Fruit fly (Drosophila melanogaster) whole organism, embryonic: ENCODE measurements around the gene CG32551.

Experiments used
- CG11085 ChIP-seq: fragments of 200-800 bp; sonication (Bioruptor generic); IDR thresholded peaks from 2 replicates; pipeline ENCODE4 v1.3.6; 2022; ENCODE audit warnings: missing biosample characterization, missing genetic modification characterization
- CG11398 ChIP-seq: fragments of 200-800 bp; sonication (Bioruptor generic); optimal IDR thresholded peaks from 2 replicates; lab custom pipeline; 2016; ENCODE audit warnings: missing biosample characterization, missing genetic modification characterization
- CG15601 ChIP-seq: fragments of 200-800 bp; sonication (Bioruptor generic); optimal IDR thresholded peaks from 3 replicates; lab custom pipeline; 2019; ENCODE audit warnings: missing biosample characterization, mild to moderate bottlenecking, missing genetic modification characterization, moderate library complexity
- CG16863 ChIP-seq: fragments of 200-800 bp; sonication (Bioruptor generic); optimal IDR thresholded peaks from 3 replicates; lab custom pipeline; 2016; ENCODE audit warnings: missing biosample characterization, missing genetic modification characterization
- CG17912 ChIP-seq: fragments of 200-800 bp; sonication (Bioruptor generic); optimal IDR thresholded peaks from 2 replicates; lab custom pipeline; 2018; ENCODE audit warnings: missing biosample characterization, mild to moderate bottlenecking, missing genetic modification characterization
- CG1792 ChIP-seq: fragments of 200-800 bp; sonication (Bioruptor generic); optimal IDR thresholded peaks from 2 replicates; lab custom pipeline; 2016; ENCODE audit warnings: missing biosample characterization, missing genetic modification characterization
- CG4820 ChIP-seq: fragments of 200-800 bp; sonication (Bioruptor generic); optimal IDR thresholded peaks from 3 replicates; lab custom pipeline; 2016; ENCODE audit warnings: missing biosample characterization, missing genetic modification characterization
- CG7271 ChIP-seq: fragments of 200-800 bp; sonication (Bioruptor generic); optimal IDR thresholded peaks from 2 replicates; lab custom pipeline; 2018; ENCODE audit warnings: missing biosample characterization, mild to moderate bottlenecking, missing genetic modification characterization, moderate library complexity
- CG7372 ChIP-seq: fragments of 200-800 bp; sonication (Bioruptor generic); IDR thresholded peaks from 2 replicates; pipeline ENCODE4 v1.3.6; 2022; ENCODE audit warnings: missing biosample characterization, missing genetic modification characterization
- CG8281 ChIP-seq: fragments of 200-800 bp; sonication (Bioruptor generic); optimal IDR thresholded peaks from 2 replicates; lab custom pipeline; 2018; ENCODE audit warnings: missing biosample characterization, mild to moderate bottlenecking, missing genetic modification characterization, moderate library complexity
- CG9797 ChIP-seq: fragments of 200-800 bp; sonication (Bioruptor generic); optimal IDR thresholded peaks from 3 replicates; lab custom pipeline; 2018; ENCODE audit warnings: missing biosample characterization, mild to moderate bottlenecking, missing genetic modification characterization
- Camta ChIP-seq: fragments of 200-800 bp; sonication (Bioruptor generic); optimal IDR thresholded peaks from 2 replicates; lab custom pipeline; 2016; ENCODE audit warnings: missing biosample characterization, missing genetic modification characterization
- D19B ChIP-seq: fragments of 200-800 bp; sonication (Bioruptor generic); optimal IDR thresholded peaks from 2 replicates; lab custom pipeline; 2017; ENCODE audit warnings: missing biosample characterization, mild to moderate bottlenecking, missing genetic modification characterization
- Deaf1 ChIP-seq: fragments of 200-800 bp; optimal IDR thresholded peaks from 3 replicates; lab custom pipeline; 2019; ENCODE audit warnings: missing biosample characterization, mild to moderate bottlenecking, missing genetic modification characterization, moderate library complexity
- Ets65A ChIP-seq: fragments of 200-800 bp; sonication (Bioruptor generic); peaks from one replicate; lab custom pipeline; 2016; ENCODE audit warnings: missing biosample characterization, missing genetic modification characterization
- Hand ChIP-seq: fragments of 200-800 bp; sonication (Bioruptor generic); optimal IDR thresholded peaks from 2 replicates; lab custom pipeline; 2017; ENCODE audit warnings: mild to moderate bottlenecking, missing biosample characterization, missing genetic modification reagents, missing genetic modification characterization
- Hmx ChIP-seq: fragments of 200-800 bp; sonication (Bioruptor generic); optimal IDR thresholded peaks from 2 replicates; lab custom pipeline; 2016; ENCODE audit warnings: missing biosample characterization, missing genetic modification characterization
- Myb ChIP-seq: fragments of 200-800 bp; sonication (Bioruptor generic); optimal IDR thresholded peaks from 2 replicates; lab custom pipeline; 2016; ENCODE audit warnings: missing biosample characterization, missing genetic modification characterization
- Nf-YA ChIP-seq: fragments of 200-800 bp; sonication (Bioruptor generic); IDR thresholded peaks from 2 replicates; pipeline ENCODE4 v1.3.6; 2022; ENCODE audit warnings: missing biosample characterization, missing genetic modification characterization
- Opbp ChIP-seq: fragments of 200-800 bp; sonication (Bioruptor generic); IDR thresholded peaks from 3 replicates; pipeline ENCODE4 v1.3.6; 2022; ENCODE audit warnings: missing biosample characterization, missing genetic modification characterization; ENCODE audit not compliant: partially characterized antibody
- Stat92E ChIP-seq, 3 experiments: fragments of >200 bp in 2 of 3; fragments of 200-800 bp in 1 of 3; sonication (Bioruptor generic) in 1 of 3; optimal IDR thresholded peaks; 2 replicates each; lab custom pipeline; 2017 to 2019; ENCODE audit warnings: missing biosample characterization in 3 of 3, missing genetic modification characterization in 3 of 3, mild to moderate bottlenecking in 1 of 3, moderate library complexity in 1 of 3
- TFAM ChIP-seq: fragments of 200-800 bp; sonication (Bioruptor generic); optimal IDR thresholded peaks from 2 replicates; lab custom pipeline; 2017; ENCODE audit warnings: missing biosample characterization, missing genetic modification characterization, inconsistent platforms
- ato ChIP-seq: fragments of 200-800 bp; sonication (Bioruptor generic); IDR thresholded peaks from 2 replicates; pipeline ENCODE4 v1.3.6; 2022; ENCODE audit warnings: missing biosample characterization, missing genetic modification characterization; ENCODE audit not compliant: partially characterized antibody
- cas ChIP-seq: fragments of 200-800 bp; sonication (Bioruptor generic); IDR thresholded peaks from 2 replicates; pipeline ENCODE4 v1.3.6; 2022; ENCODE audit warnings: missing biosample characterization, missing genetic modification characterization
- da ChIP-seq: fragments of 200-800 bp; sonication (Bioruptor generic); optimal IDR thresholded peaks from 2 replicates; lab custom pipeline; 2016; ENCODE audit warnings: missing biosample characterization, missing genetic modification characterization
- danr ChIP-seq: fragments of 200-800 bp; sonication (Bioruptor generic); IDR thresholded peaks from 2 replicates; pipeline ENCODE4 v1.3.6; 2022; ENCODE audit warnings: missing biosample characterization, missing genetic modification characterization
- exex ChIP-seq: fragments of 200-800 bp; sonication (Bioruptor generic); optimal IDR thresholded peaks from 4 replicates; lab custom pipeline; 2018; ENCODE audit warnings: missing biosample characterization, mild to moderate bottlenecking, missing genetic modification characterization, moderate library complexity
- odd ChIP-seq: fragments of 200-800 bp; sonication (Bioruptor generic); optimal IDR thresholded peaks from 2 replicates; lab custom pipeline; 2017; ENCODE audit warnings: missing biosample characterization, mild to moderate bottlenecking, missing genetic modification characterization
- psq ChIP-seq: fragments of 200-800 bp; sonication (Bioruptor generic); optimal IDR thresholded peaks from 2 replicates; lab custom pipeline; 2017; ENCODE audit warnings: missing biosample characterization, missing genetic modification characterization
- row ChIP-seq: fragments of 200-800 bp; sonication (Bioruptor generic); IDR thresholded peaks from 3 replicates; pipeline ENCODE4 v1.3.6; 2022; ENCODE audit warnings: missing biosample characterization, missing genetic modification characterization
- sna ChIP-seq: fragments of 200-800 bp; sonication (Bioruptor generic); IDR thresholded peaks from 2 replicates; pipeline ENCODE4 v1.3.6; 2022; ENCODE audit warnings: missing biosample characterization, missing genetic modification characterization; ENCODE audit not compliant: partially characterized antibody
- sug ChIP-seq: fragments of 200-800 bp; optimal IDR thresholded peaks from 2 replicates; lab custom pipeline; 2019; ENCODE audit warnings: missing biosample characterization, mild to moderate bottlenecking, missing genetic modification characterization, moderate library complexity
- tio ChIP-seq: fragments of 200-800 bp; sonication (Bioruptor generic); optimal IDR thresholded peaks from 2 replicates; lab custom pipeline; 2017; ENCODE audit warnings: missing biosample characterization, missing genetic modification characterization, inconsistent platforms
- tna ChIP-seq: fragments of 200-800 bp; sonication (Bioruptor generic); IDR thresholded peaks from 2 replicates; pipeline ENCODE4 v1.3.6; 2022; ENCODE audit warnings: missing biosample characterization, missing genetic modification characterization; ENCODE audit not compliant: partially characterized antibody
- unpg ChIP-seq: fragments of 200-800 bp; sonication (Bioruptor generic); optimal IDR thresholded peaks from 3 replicates; lab custom pipeline; 2018; ENCODE audit warnings: missing biosample characterization, mild to moderate bottlenecking, missing genetic modification characterization, moderate library complexity
- yki ChIP-seq: fragments of >200 bp; optimal IDR thresholded peaks from 3 replicates; lab custom pipeline; 2018

Gene CG32551

DNA sequence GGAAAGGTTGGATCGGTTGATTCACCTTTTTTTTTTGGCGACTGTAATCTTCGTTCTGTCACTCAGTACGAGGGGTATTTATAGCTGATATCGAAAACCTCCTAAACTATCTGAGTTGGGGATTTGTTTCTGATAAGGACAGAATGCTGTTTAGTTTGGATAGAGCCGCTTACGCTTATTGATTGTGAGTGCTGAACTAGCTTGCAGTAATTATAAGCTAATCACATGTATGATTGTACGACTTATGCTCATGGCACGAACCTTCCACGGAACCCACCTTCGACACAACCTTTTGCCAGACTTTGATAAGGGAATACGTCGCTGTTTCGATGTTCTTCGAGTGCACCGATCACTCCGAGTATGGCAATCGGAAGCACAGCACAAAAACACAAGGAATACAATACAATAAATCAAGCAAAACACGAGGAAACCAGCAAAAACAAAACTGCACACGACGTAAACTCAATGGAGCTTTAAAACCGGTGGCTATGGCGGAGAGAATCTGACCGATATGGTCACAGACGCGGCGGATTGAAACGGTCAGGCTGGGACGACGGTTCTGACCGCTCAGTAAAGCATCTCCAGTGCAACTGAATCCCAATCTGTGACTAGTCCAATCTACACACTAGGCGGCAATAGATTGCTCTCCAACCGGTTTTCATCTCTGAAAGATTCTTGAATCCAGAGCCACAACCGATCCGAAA is 47.8 kb downstream of the CG32551 start, which contains the start of gene psh (continued):
- TF ChIP-seq TFAM (GFP tag; lab: Kevin White, UChicago): no peak
- TF ChIP-seq CG1792: no peak
- TF ChIP-seq exex (tag; lab: Kevin White, UChicago): peak; percentile 72
- TF ChIP-seq CG11398 (GFP tag; lab: Kevin White, UChicago): no peak
- TF ChIP-seq CG8281: no peak
- no peak for TF ChIP-seq CG11085 (GFP tag; lab: Robert Waterston, UW)
- TF ChIP-seq CG7372: no peak
- TF ChIP-seq Myb (GFP tag; lab: Kevin White, UChicago): no peak
- TF ChIP-seq tna (GFP tag; lab: Robert Waterston, UW): no peak
- no peak for TF ChIP-seq Hand (GFP tag; lab: Kevin White, UChicago)
- no peak for TF ChIP-seq CG9797 (GFP tag; lab: Kevin White, UChicago)
- no peak for TF ChIP-seq CG17912 (GFP tag; lab: Kevin White, UChicago)
- no peak for TF ChIP-seq psq
- no peak for TF ChIP-seq CG15601 (tag; lab: Kevin White, UChicago)
- no peak for TF ChIP-seq CG16863 (GFP tag; lab: Kevin White, UChicago)
- no peak for TF ChIP-seq danr (GFP tag; lab: Robert Waterston, UW)
- TF ChIP-seq Camta (GFP tag; lab: Kevin White, UChicago): no peak
- TF ChIP-seq Stat92E (GFP tag; optimal IDR thresholded peaks at IDR 0.05; lab: Kevin White, UChicago): no peak
- peak; percentile 17 for TF ChIP-seq Ets65A
- TF ChIP-seq CG7271 (tag; lab: Kevin White, UChicago): no peak
- no peak for TF ChIP-seq yki
- TF ChIP-seq CG4820 (GFP tag; lab: Kevin White, UChicago): no peak
- TF ChIP-seq cas (GFP tag; lab: Robert Waterston, UW): no peak
- TF ChIP-seq odd (GFP tag; lab: Kevin White, UChicago): no peak
- TF ChIP-seq tio (GFP tag; lab: Kevin White, UChicago): no peak
- no peak for TF ChIP-seq unpg (GFP tag; lab: Kevin White, UChicago)
- no peak for TF ChIP-seq D19B (GFP tag; lab: Kevin White, UChicago)
- TF ChIP-seq row (GFP tag; lab: Robert Waterston, UW): 0 out of 3 replicates have a peak, but pooled peaks have one; percentile 7
- no peak for TF ChIP-seq Nf-YA
- TF ChIP-seq da (GFP tag; lab: Kevin White, UChicago): no peak
- peak; percentile 23 for TF ChIP-seq sug (tag; lab: Kevin White, UChicago)
- TF ChIP-seq Opbp: no peak
- TF ChIP-seq ato (GFP tag; lab: Robert Waterston, UW): no peak
- peak; percentile 13 for TF ChIP-seq Deaf1 (tag; lab: Kevin White, UChicago)
- TF ChIP-seq sna (GFP tag; lab: Robert Waterston, UW): no peak
- TF ChIP-seq Hmx (GFP tag; lab: Kevin White, UChicago): no peak
